Fruit fly (Drosophila melanogaster) whole organism, prepupa: ENCODE measurements around the gene CG42299.

Experiments
- Blimp-1 ChIP-seq: fragments of 200-800 bp; sonication (Bioruptor generic); optimal IDR thresholded peaks from 3 replicates; lab custom pipeline; 2017; ENCODE audit warnings: missing biosample characterization, missing genetic modification characterization, mild to moderate bottlenecking, moderate library complexity, missing genetic modification reagents
- CG10669 ChIP-seq: fragments of 200-800 bp; sonication (Bioruptor generic); optimal IDR thresholded peaks from 3 replicates; lab custom pipeline; 2018; ENCODE audit warnings: missing biosample characterization, mild to moderate bottlenecking, missing genetic modification characterization, moderate library complexity
- CG11294 ChIP-seq: fragments of 200-800 bp; sonication (Bioruptor generic); IDR thresholded peaks from 2 replicates; pipeline ENCODE4 v1.3.6; 2022; ENCODE audit warnings: missing biosample characterization, missing genetic modification characterization
- CG11762 ChIP-seq: fragments of 200-800 bp; sonication (Bioruptor generic); optimal IDR thresholded peaks from 3 replicates; lab custom pipeline; 2016; ENCODE audit warnings: missing biosample characterization, missing genetic modification characterization; ENCODE audit not compliant: insufficient read depth
- CG15336 ChIP-seq: fragments of 200-800 bp; sonication (Bioruptor generic); IDR thresholded peaks from 2 replicates; pipeline ENCODE4 v1.3.6; 2022; ENCODE audit warnings: missing biosample characterization, missing genetic modification characterization
- CG1621 ChIP-seq: fragments of 200-800 bp; sonication (Bioruptor generic); optimal IDR thresholded peaks from 3 replicates; lab custom pipeline; 2018; ENCODE audit warnings: missing biosample characterization, mild to moderate bottlenecking, missing genetic modification characterization
- CG16779 ChIP-seq: fragments of 200-800 bp; sonication (Bioruptor generic); optimal IDR thresholded peaks from 3 replicates; lab custom pipeline; 2017; ENCODE audit warnings: missing biosample characterization, mild to moderate bottlenecking, missing genetic modification characterization
- CG31627 ChIP-seq: fragments of 200-800 bp; sonication (Bioruptor generic); optimal IDR thresholded peaks from 3 replicates; lab custom pipeline; 2016; ENCODE audit warnings: missing biosample characterization, missing genetic modification characterization
- CG32006 ChIP-seq: fragments of 200-800 bp; sonication (Bioruptor generic); optimal IDR thresholded peaks from 3 replicates; lab custom pipeline; 2017; ENCODE audit warnings: missing biosample characterization, mild to moderate bottlenecking, missing genetic modification characterization
- CG34406 ChIP-seq: fragments of 200-800 bp; sonication (Bioruptor generic); optimal IDR thresholded peaks from 3 replicates; lab custom pipeline; 2016; ENCODE audit warnings: missing biosample characterization, missing genetic modification characterization
- CG3919 ChIP-seq: fragments of 200-800 bp; sonication (Bioruptor generic); optimal IDR thresholded peaks from 3 replicates; lab custom pipeline; 2016; ENCODE audit warnings: missing biosample characterization, missing genetic modification characterization
- CG4318 ChIP-seq: fragments of 200-800 bp; sonication (Bioruptor generic); optimal IDR thresholded peaks from 3 replicates; lab custom pipeline; 2017; ENCODE audit warnings: missing biosample characterization, mild to moderate bottlenecking, missing genetic modification characterization
- CG6163 ChIP-seq: fragments of 200-800 bp; sonication (Bioruptor generic); IDR thresholded peaks from 3 replicates; pipeline ENCODE4 v1.3.6; 2022; ENCODE audit warnings: missing biosample characterization, missing genetic modification characterization
- CG6276 ChIP-seq: fragments of 200-800 bp; sonication (Bioruptor generic); optimal IDR thresholded peaks from 2 replicates; lab custom pipeline; 2017; ENCODE audit warnings: missing biosample characterization, mild to moderate bottlenecking, missing genetic modification characterization
- CG6792 ChIP-seq: fragments of 200-800 bp; sonication (Bioruptor generic); optimal IDR thresholded peaks from 3 replicates; lab custom pipeline; 2016; ENCODE audit warnings: missing biosample characterization, missing genetic modification characterization
- CG6808 ChIP-seq: fragments of 200-800 bp; sonication (Bioruptor generic); optimal IDR thresholded peaks from 3 replicates; lab custom pipeline; 2017; ENCODE audit warnings: missing biosample characterization, missing genetic modification characterization, mild to moderate bottlenecking, moderate library complexity, missing genetic modification reagents
- CG6854 ChIP-seq: fragments of 200-800 bp; sonication (Bioruptor generic); optimal IDR thresholded peaks from 2 replicates; lab custom pipeline; 2017; ENCODE audit warnings: missing biosample characterization, mild to moderate bottlenecking, missing genetic modification characterization
- CG7368 ChIP-seq: fragments of 200-800 bp; sonication (Bioruptor generic); optimal IDR thresholded peaks from 3 replicates; lab custom pipeline; 2016; ENCODE audit warnings: missing biosample characterization, missing genetic modification characterization
- CG8319 ChIP-seq: fragments of 200-800 bp; sonication (Bioruptor generic); optimal IDR thresholded peaks from 3 replicates; lab custom pipeline; 2016; ENCODE audit warnings: missing biosample characterization, missing genetic modification characterization
- CG8632 ChIP-seq: fragments of 200-800 bp; sonication (Bioruptor generic); optimal IDR thresholded peaks from 3 replicates; lab custom pipeline; 2016; ENCODE audit warnings: missing biosample characterization, missing genetic modification characterization
- CG9139 ChIP-seq: fragments of 200-800 bp; sonication (Bioruptor generic); optimal IDR thresholded peaks from 3 replicates; lab custom pipeline; 2017; ENCODE audit warnings: missing biosample characterization, mild to moderate bottlenecking, missing genetic modification characterization
- Eip78C ChIP-seq: fragments of 200-800 bp; sonication (Bioruptor generic); peaks from one replicate; lab custom pipeline; 2016; ENCODE audit warnings: missing biosample characterization, missing genetic modification characterization
- Eip93F ChIP-seq: fragments of 200-800 bp; sonication (Bioruptor generic); optimal IDR thresholded peaks from 2 replicates; lab custom pipeline; 2016; ENCODE audit warnings: missing biosample characterization, mild to moderate bottlenecking, missing genetic modification characterization
- Ets21C ChIP-seq: fragments of 200-800 bp; sonication (Bioruptor generic); optimal IDR thresholded peaks from 3 replicates; lab custom pipeline; 2016; ENCODE audit warnings: missing biosample characterization, missing genetic modification characterization
- Ets96B ChIP-seq: fragments of 200-800 bp; optimal IDR thresholded peaks from 2 replicates; lab custom pipeline; 2019; ENCODE audit warnings: missing biosample characterization, mild to moderate bottlenecking, missing genetic modification characterization, moderate library complexity
- Gug ChIP-seq: fragments of 200-800 bp; sonication (Bioruptor generic); IDR thresholded peaks from 2 replicates; pipeline ENCODE4 v1.3.6; 2022; ENCODE audit warnings: missing biosample characterization, missing genetic modification characterization
- Hr38 ChIP-seq: sonication (Bioruptor generic); optimal IDR thresholded peaks from 2 replicates; lab custom pipeline; 2016; ENCODE audit warnings: missing biosample characterization, missing genetic modification characterization
- Hr39 ChIP-seq: fragments of 200-800 bp; sonication (Bioruptor generic); optimal IDR thresholded peaks from 2 replicates; lab custom pipeline; 2016; ENCODE audit warnings: missing biosample characterization, missing genetic modification characterization
- Hr4 ChIP-seq: fragments of 200-800 bp; sonication (Bioruptor generic); optimal IDR thresholded peaks from 3 replicates; lab custom pipeline; 2016; ENCODE audit warnings: missing biosample characterization, missing genetic modification characterization
- Met ChIP-seq: fragments of 200-800 bp; sonication (Bioruptor generic); optimal IDR thresholded peaks from 3 replicates; lab custom pipeline; 2016; ENCODE audit warnings: missing biosample characterization, missing genetic modification characterization
- Smox ChIP-seq: fragments of 200-800 bp; sonication (Bioruptor generic); optimal IDR thresholded peaks from 3 replicates; lab custom pipeline; 2016; ENCODE audit warnings: missing biosample characterization, missing genetic modification characterization
- Sox102F ChIP-seq: fragments of 200-800 bp; sonication (Bioruptor generic); optimal IDR thresholded peaks from 2 replicates; lab custom pipeline; 2016; ENCODE audit warnings: missing biosample characterization, mild to moderate bottlenecking, missing genetic modification characterization
- Sox14 ChIP-seq: fragments of 200-800 bp; sonication (Bioruptor generic); optimal IDR thresholded peaks from 3 replicates; lab custom pipeline; 2016; ENCODE audit warnings: missing biosample characterization, missing genetic modification characterization
- Sox15 ChIP-seq: fragments of 200-800 bp; sonication (Bioruptor generic); optimal IDR thresholded peaks from 3 replicates; lab custom pipeline; 2016; ENCODE audit warnings: missing biosample characterization, missing genetic modification characterization
- achi ChIP-seq: fragments of 200-800 bp; sonication (Bioruptor generic); optimal IDR thresholded peaks from 3 replicates; lab custom pipeline; 2016; ENCODE audit warnings: missing biosample characterization, missing genetic modification characterization
- acj6 ChIP-seq: fragments of 200-800 bp; sonication (Bioruptor generic); optimal IDR thresholded peaks from 3 replicates; lab custom pipeline; 2016; ENCODE audit warnings: missing biosample characterization, missing genetic modification characterization
- cyc ChIP-seq: fragments of 200-800 bp; sonication (Bioruptor generic); optimal IDR thresholded peaks from 3 replicates; lab custom pipeline; 2016; ENCODE audit warnings: missing biosample characterization, missing genetic modification characterization
- dac ChIP-seq: fragments of 200-800 bp; sonication (Bioruptor generic); optimal IDR thresholded peaks from 2 replicates; lab custom pipeline; 2017; ENCODE audit warnings: missing biosample characterization, mild to moderate bottlenecking, missing genetic modification characterization
- eg ChIP-seq: fragments of 200-800 bp; sonication (Bioruptor generic); IDR thresholded peaks from 3 replicates; pipeline ENCODE4 v1.3.6; 2022; ENCODE audit warnings: missing biosample characterization, missing genetic modification characterization
- esn ChIP-seq: fragments of 200-800 bp; sonication (Bioruptor generic); optimal IDR thresholded peaks from 2 replicates; lab custom pipeline; 2016; ENCODE audit warnings: missing biosample characterization, mild to moderate bottlenecking, missing genetic modification characterization, moderate library complexity
- fd59A ChIP-seq: fragments of 200-800 bp; sonication (Bioruptor generic); optimal IDR thresholded peaks from 2 replicates; lab custom pipeline; 2017; ENCODE audit warnings: missing biosample characterization, mild to moderate bottlenecking, missing genetic modification characterization, missing genetic modification reagents
- fd85E ChIP-seq: fragments of 200-800 bp; sonication (Bioruptor generic); optimal IDR thresholded peaks from 3 replicates; lab custom pipeline; 2016; ENCODE audit warnings: missing biosample characterization, missing genetic modification characterization
- fkh ChIP-seq: fragments of 200-800 bp; sonication (Bioruptor generic); optimal IDR thresholded peaks from 3 replicates; lab custom pipeline; 2017; ENCODE audit warnings: missing biosample characterization, mild to moderate bottlenecking, missing genetic modification characterization, moderate library complexity
- lz ChIP-seq: fragments of 200-800 bp; sonication (Bioruptor generic); optimal IDR thresholded peaks from 3 replicates; lab custom pipeline; 2016; ENCODE audit warnings: missing biosample characterization, missing genetic modification characterization
- net ChIP-seq: fragments of 200-800 bp; sonication (Bioruptor generic); optimal IDR thresholded peaks from 3 replicates; lab custom pipeline; 2016; ENCODE audit warnings: missing biosample characterization, missing genetic modification characterization
- pdm3 ChIP-seq: fragments of 200-800 bp; sonication (Bioruptor generic); optimal IDR thresholded peaks from 3 replicates; lab custom pipeline; 2016; ENCODE audit warnings: missing biosample characterization, missing genetic modification characterization
- salr ChIP-seq, 2 experiments: fragments of 200-800 bp; sonication (Bioruptor generic); optimal IDR thresholded peaks; 3 replicates each; lab custom pipeline; 2016 to 2018; ENCODE audit warnings: missing biosample characterization in 2 of 2, missing genetic modification characterization in 2 of 2, mild to moderate bottlenecking in 1 of 2
- spab ChIP-seq: fragments of 200-800 bp; sonication (Bioruptor generic); optimal IDR thresholded peaks from 2 replicates; lab custom pipeline; 2017; ENCODE audit warnings: missing biosample characterization, mild to moderate bottlenecking, missing genetic modification characterization, missing genetic modification reagents
- svp ChIP-seq: fragments of 200-800 bp; sonication (Bioruptor generic); peaks from one replicate; lab custom pipeline; 2016; ENCODE audit warnings: missing biosample characterization, missing genetic modification characterization
- topi ChIP-seq: fragments of 200-800 bp; sonication (Bioruptor generic); optimal IDR thresholded peaks from 3 replicates; lab custom pipeline; 2016; ENCODE audit warnings: missing biosample characterization, missing genetic modification characterization

CG42299 gene

DNA sequence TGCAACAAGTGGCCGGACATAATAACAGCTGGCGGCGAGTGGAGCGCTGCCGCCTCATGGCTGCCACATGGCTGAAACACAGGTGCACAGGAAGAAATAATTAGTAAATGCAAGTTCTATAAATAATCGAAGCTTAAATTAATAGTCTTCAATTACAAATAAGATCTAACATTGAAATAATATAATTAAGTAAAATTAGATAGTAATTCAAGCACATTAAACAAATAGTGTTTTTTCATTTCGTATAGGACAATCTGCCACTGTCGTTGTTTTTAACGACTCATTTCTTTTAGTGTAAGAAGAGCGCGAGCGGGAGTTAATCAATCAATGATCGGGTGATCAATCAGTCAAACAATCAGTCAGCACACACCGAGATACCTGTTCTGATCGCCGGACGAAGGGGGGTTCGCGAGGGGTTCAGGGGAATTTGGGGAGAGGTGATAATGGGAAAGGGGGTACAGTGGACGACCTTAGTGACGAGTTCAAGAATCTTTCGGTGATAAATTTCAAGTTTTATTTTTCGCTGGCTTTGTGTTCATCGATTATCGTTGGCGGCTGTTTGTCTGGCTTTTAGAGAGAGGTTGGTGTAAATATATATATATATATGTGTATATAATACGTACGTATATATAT is 35.5 kb downstream of the CG42299 start (continued):
- TF ChIP-seq svp (GFP tag; lab: Kevin White, UChicago) (peak; percentile 61), Sox14 (no peak), fd59A (GFP tag; lab: Kevin White, UChicago) (no peak), fkh (no peak), Ets21C (GFP tag; lab: Kevin White, UChicago) (no peak), Sox102F (GFP tag; lab: Kevin White, UChicago) (no peak), CG1621 (tag; lab: Kevin White, UChicago) (no peak), CG11294 (GFP tag; lab: Robert Waterston, UW) (no peak), cyc (GFP tag; lab: Kevin White, UChicago) (no peak), CG6163 (GFP tag; lab: Robert Waterston, UW) (0 out of 3 replicates have a peak, but pooled peaks have one; percentile 10), achi (GFP tag; lab: Kevin White, UChicago) (peak; percentile 7), Hr38 (GFP tag; lab: Kevin White, UChicago) (no peak), CG6854 (no peak), CG4318 (GFP tag; lab: Kevin White, UChicago) (no peak), pdm3 (peak; percentile 25), Hr4 (no peak), CG6808 (GFP tag; lab: Kevin White, UChicago) (no peak), CG11762 (no peak)
- TF ChIP-seq, all 60 proteins: peak for 14

DNA sequence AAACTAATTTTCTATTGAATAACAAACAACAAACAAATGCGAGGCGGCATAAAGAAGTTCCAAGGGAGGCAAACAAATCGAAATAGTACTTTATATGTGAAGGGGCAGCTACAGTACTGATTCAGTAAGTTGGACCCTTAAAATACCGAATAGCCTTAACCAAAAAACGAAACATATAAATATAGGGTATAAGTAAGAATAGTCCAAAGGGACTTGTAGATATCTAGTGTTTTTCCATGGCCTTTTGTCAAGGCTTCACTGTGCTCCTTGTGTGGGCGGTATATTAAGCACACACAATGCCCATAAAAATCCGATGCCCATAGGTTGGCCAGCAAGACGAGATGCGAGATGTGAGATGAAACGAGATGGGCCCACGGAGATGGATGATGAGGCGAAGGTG is 43.4 kb downstream of the CG42299 start:
- TF ChIP-seq spab: no peak
- no peak for TF ChIP-seq CG6854
- no peak for TF ChIP-seq net
- TF ChIP-seq Ets96B: no peak
- TF ChIP-seq acj6: no peak
- no peak for TF ChIP-seq Smox (GFP tag; lab: Kevin White, UChicago)
- TF ChIP-seq svp (GFP tag; lab: Kevin White, UChicago): no peak
- no peak for TF ChIP-seq CG7368 (GFP tag; lab: Kevin White, UChicago)
- no peak for TF ChIP-seq CG34406 (GFP tag; lab: Kevin White, UChicago)
- peak; percentile 8 for TF ChIP-seq Hr39 (GFP tag; lab: Kevin White, UChicago)
- TF ChIP-seq CG8319 (GFP tag; lab: Kevin White, UChicago): no peak
- peak; percentile 14 for TF ChIP-seq CG31627 (GFP tag; lab: Kevin White, UChicago)
- TF ChIP-seq cyc (GFP tag; lab: Kevin White, UChicago): peak; percentile 1
- TF ChIP-seq CG8632 (GFP tag; lab: Kevin White, UChicago): no peak
- no peak for TF ChIP-seq CG3919 (GFP tag; lab: Kevin White, UChicago)
- no peak for TF ChIP-seq Hr4
- no peak for TF ChIP-seq CG32006
- no peak for TF ChIP-seq CG10669 (GFP tag; lab: Kevin White, UChicago)
- peak; percentile 20 for TF ChIP-seq Met (GFP tag; lab: Kevin White, UChicago)
- TF ChIP-seq esn (GFP tag; lab: Kevin White, UChicago): peak; percentile 12
- TF ChIP-seq Sox15: no peak
- TF ChIP-seq Hr38 (GFP tag; lab: Kevin White, UChicago): no peak
- TF ChIP-seq dac: no peak
- TF ChIP-seq Eip93F (GFP tag; lab: Kevin White, UChicago): no peak
- no peak for TF ChIP-seq CG16779 (tag; lab: Kevin White, UChicago)
- no peak for TF ChIP-seq fd85E (GFP tag; lab: Kevin White, UChicago)
- TF ChIP-seq Eip78C (GFP tag; lab: Kevin White, UChicago): peak; percentile 35
- TF ChIP-seq CG9139 (GFP tag; lab: Kevin White, UChicago): no peak
- no peak for TF ChIP-seq CG15336
- TF ChIP-seq CG6276 (GFP tag; lab: Kevin White, UChicago): no peak
- no peak for TF ChIP-seq Gug (GFP tag; lab: Robert Waterston, UW)
- TF ChIP-seq CG11762: no peak
- no peak for TF ChIP-seq CG6792 (GFP tag; lab: Kevin White, UChicago)
- no peak for TF ChIP-seq lz (GFP tag; lab: Kevin White, UChicago)
- no peak for TF ChIP-seq Blimp-1
- no peak for TF ChIP-seq eg (GFP tag; lab: Robert Waterston, UW)
- TF ChIP-seq salr (GFP tag; optimal IDR thresholded peaks at IDR 0.05; lab: Kevin White, UChicago): no peak
- TF ChIP-seq topi: no peak
- TF ChIP-seq Ets21C (GFP tag; lab: Kevin White, UChicago): peak; percentile 12
- TF ChIP-seq fkh: no peak
- no peak for TF ChIP-seq CG6163 (GFP tag; lab: Robert Waterston, UW)
